Fruit fly (Drosophila melanogaster): ENCODE measurements around the gene CG11398.

CG11398 gene

DNA sequence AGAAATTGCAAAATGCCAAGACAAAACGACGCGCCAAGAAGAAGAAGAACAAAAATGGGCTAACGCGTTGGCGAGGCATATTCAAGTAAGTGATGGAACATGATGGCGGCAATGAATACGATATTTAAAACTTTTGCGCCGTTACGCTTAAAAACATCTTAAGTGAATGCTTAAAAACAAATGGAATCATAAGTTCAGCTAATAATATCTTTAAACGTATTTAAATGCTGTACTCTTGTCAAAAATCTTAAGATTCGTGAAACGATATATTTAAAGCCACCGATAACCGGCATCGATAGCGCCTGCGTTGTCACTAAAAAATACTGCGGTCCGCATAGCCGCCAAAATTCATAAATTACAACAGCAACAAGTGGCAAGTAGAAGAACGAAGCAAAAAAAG is 24.9 kb upstream of the CG11398 start, which contains the start of gene CG11403 (continued):
- TF ChIP-seq CG5245 (GFP tag; optimal IDR thresholded peaks at IDR 0.05) (no peak), Deaf1 (tag; optimal IDR thresholded peaks at IDR 0.05) (no peak), p53 (GFP tag; optimal IDR thresholded peaks at IDR 0.05) (no peak), pnt (GFP tag; optimal IDR thresholded peaks at IDR 0.05) (no peak), CG4360 (GFP tag; IDR thresholded peaks at IDR 0.05) (no peak), CG12659 (GFP tag; optimal IDR thresholded peaks at IDR 0.05) (peak; percentile 32), lov (optimal IDR thresholded peaks at IDR 0.05) (no peak), lov (GFP tag; IDR thresholded peaks at IDR 0.05) (no peak), CG16813 (GFP tag; IDR thresholded peaks at IDR 0.05; ENCODE audit: partially characterized antibody) (peak; percentile 88), HmgD (GFP tag; optimal IDR thresholded peaks at IDR 0.05) (no peak), Dll (GFP tag; IDR thresholded peaks at IDR 0.05; ENCODE audit: partially characterized antibody) (peak; percentile 93), cwo (GFP tag; optimal IDR thresholded peaks at IDR 0.05) (no peak), CG4282 (GFP tag; optimal IDR thresholded peaks at IDR 0.05) (no peak), Dek (tag; optimal IDR thresholded peaks at IDR 0.05) (no peak), CG13624 (GFP tag; optimal IDR thresholded peaks at IDR 0.05) (peak; percentile 43), CG13296 (GFP tag; optimal IDR thresholded peaks at IDR 0.05) (no peak), croc (GFP tag; conservative IDR thresholded peaks at IDR 0.05) (no peak), lab (GFP tag; optimal IDR thresholded peaks at IDR 0.05) (no peak), Ssrp (tag; optimal IDR thresholded peaks at IDR 0.05) (no peak), slou (GFP tag; optimal IDR thresholded peaks at IDR 0.05) (no peak), br (optimal IDR thresholded peaks at IDR 0.05) (no peak), Dp (GFP tag; optimal IDR thresholded peaks at IDR 0.05) (peak; percentile 94), pum (GFP tag; optimal IDR thresholded peaks at IDR 0.05) (no peak), CG12769 (tag; optimal IDR thresholded peaks at IDR 0.05) (no peak), fru (optimal IDR thresholded peaks at IDR 0.05) (no peak), CG11695 (GFP tag; IDR thresholded peaks at IDR 0.05) (no peak), Hr78 (GFP tag; optimal IDR thresholded peaks at IDR 0.05) (no peak), sens (GFP tag) (peak; percentile 87), jing (GFP tag; optimal IDR thresholded peaks at IDR 0.05) (no peak), D19B (GFP tag; optimal IDR thresholded peaks at IDR 0.05) (no peak), inv (GFP tag; IDR thresholded peaks at IDR 0.05; ENCODE audit: partially characterized antibody) (peak; percentile 81), rib (GFP tag; IDR thresholded peaks at IDR 0.05) (no peak), CG9727 (GFP tag; optimal IDR thresholded peaks at IDR 0.05) (peak; percentile 27), ind (GFP tag; optimal IDR thresholded peaks at IDR 0.05) (no peak), CG1603 (tag; optimal IDR thresholded peaks at IDR 0.05) (peak; percentile 0), Nf-YC (tag; optimal IDR thresholded peaks at IDR 0.05) (peak; percentile 32), CG10366 (GFP tag; IDR thresholded peaks at IDR 0.05) (no peak), nerfin-2 (GFP tag; IDR thresholded peaks at IDR 0.05; ENCODE audit: partially characterized antibody) (peak; percentile 44; the same call in 1 of the 2 replicates), PHDP (tag; optimal IDR thresholded peaks at IDR 0.05) (no peak), CG2116 (GFP tag; optimal IDR thresholded peaks at IDR 0.05) (peak; percentile 86), tin (GFP tag; optimal IDR thresholded peaks at IDR 0.05) (no peak), CG11696 (GFP tag; IDR thresholded peaks at IDR 0.05) (no peak), Mrtf (GFP tag; IDR thresholded peaks at IDR 0.05) (no peak), CG12071 (GFP tag; optimal IDR thresholded peaks at IDR 0.05) (no peak), sima (GFP tag; optimal IDR thresholded peaks at IDR 0.05) (no peak), CkIIα-i1 (GFP tag; IDR thresholded peaks at IDR 0.05) (no peak), Awh (GFP tag; IDR thresholded peaks at IDR 0.05) (no peak), sr (GFP tag; IDR thresholded peaks at IDR 0.05) (no peak), ab (GFP tag; optimal IDR thresholded peaks at IDR 0.05) (no peak), CG14667 (GFP tag; IDR thresholded peaks at IDR 0.05) (no peak), danr (GFP tag; IDR thresholded peaks at IDR 0.05) (no peak), CG7839 (tag; optimal IDR thresholded peaks at IDR 0.05) (no peak), Dfd (GFP tag; optimal IDR thresholded peaks at IDR 0.05) (no peak)

All from whole organism, embryonic.